Fruit fly (Drosophila melanogaster): ENCODE data around the gene Cad87A.
A peak's percentile ranks its signal among the peaks of the same experiment; 100 is the strongest.

The Cad87A gene

DNA sequence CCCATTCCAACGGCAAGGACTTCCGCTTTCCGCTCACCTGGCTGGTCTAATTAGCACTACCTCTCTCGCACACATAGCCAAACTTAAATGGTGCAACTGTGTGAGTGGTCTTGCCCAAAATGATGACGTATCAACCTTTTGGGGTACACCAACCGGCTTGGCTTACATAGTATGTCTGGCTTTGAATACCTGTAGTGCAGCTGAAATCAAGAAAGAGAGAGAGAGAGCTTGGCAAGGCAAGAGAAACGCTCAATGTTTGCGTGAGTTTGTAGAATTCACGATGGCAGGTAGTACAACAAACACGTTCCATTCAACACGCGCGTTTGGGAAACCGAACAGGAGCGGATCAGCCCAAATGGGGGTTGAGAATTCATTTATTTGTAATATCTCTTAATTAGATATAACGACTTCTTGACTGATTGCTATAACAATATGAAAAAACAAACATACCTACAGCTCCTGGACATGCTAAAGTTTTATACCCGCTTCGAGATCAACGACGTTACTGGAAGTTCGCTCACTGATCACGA lies 60.8 kb downstream of the Cad87A start (continued):
- TF ChIP-seq BtbVII (GFP tag; optimal IDR thresholded peaks at IDR 0.05) (no peak), zfh1 (GFP tag; IDR thresholded peaks at IDR 0.05) (no peak), row (GFP tag; IDR thresholded peaks at IDR 0.05) (peak; percentile 81), CG13296 (GFP tag; optimal IDR thresholded peaks at IDR 0.05) (no peak), Awh (GFP tag; IDR thresholded peaks at IDR 0.05) (no peak), inv (GFP tag; IDR thresholded peaks at IDR 0.05; ENCODE audit: partially characterized antibody) (peak; percentile 10; the same call in 1 of the 2 replicates), CG17328 (GFP tag; IDR thresholded peaks at IDR 0.05) (0 out of 2 replicates have a peak, but pooled peaks have one; percentile 24), Dll (GFP tag; IDR thresholded peaks at IDR 0.05; ENCODE audit: partially characterized antibody) (peak; percentile 50; the same call in 2 of the 4 replicates), MBD-R2 (GFP tag; IDR thresholded peaks at IDR 0.05) (no peak), Doc3 (GFP tag; IDR thresholded peaks at IDR 0.05; ENCODE audit: partially characterized antibody) (0 out of 3 replicates have a peak, but pooled peaks have one; percentile 19), Abd-B (GFP tag; optimal IDR thresholded peaks at IDR 0.05) (no peak), CG11723 (GFP tag; optimal IDR thresholded peaks at IDR 0.05) (no peak), nau (GFP tag; optimal IDR thresholded peaks at IDR 0.05) (no peak), zf30C (GFP tag; optimal IDR thresholded peaks at IDR 0.05) (no peak), CG32772 (GFP tag; IDR thresholded peaks at IDR 0.05) (no peak), CG17385 (GFP tag; optimal IDR thresholded peaks at IDR 0.05) (no peak)

DNA sequence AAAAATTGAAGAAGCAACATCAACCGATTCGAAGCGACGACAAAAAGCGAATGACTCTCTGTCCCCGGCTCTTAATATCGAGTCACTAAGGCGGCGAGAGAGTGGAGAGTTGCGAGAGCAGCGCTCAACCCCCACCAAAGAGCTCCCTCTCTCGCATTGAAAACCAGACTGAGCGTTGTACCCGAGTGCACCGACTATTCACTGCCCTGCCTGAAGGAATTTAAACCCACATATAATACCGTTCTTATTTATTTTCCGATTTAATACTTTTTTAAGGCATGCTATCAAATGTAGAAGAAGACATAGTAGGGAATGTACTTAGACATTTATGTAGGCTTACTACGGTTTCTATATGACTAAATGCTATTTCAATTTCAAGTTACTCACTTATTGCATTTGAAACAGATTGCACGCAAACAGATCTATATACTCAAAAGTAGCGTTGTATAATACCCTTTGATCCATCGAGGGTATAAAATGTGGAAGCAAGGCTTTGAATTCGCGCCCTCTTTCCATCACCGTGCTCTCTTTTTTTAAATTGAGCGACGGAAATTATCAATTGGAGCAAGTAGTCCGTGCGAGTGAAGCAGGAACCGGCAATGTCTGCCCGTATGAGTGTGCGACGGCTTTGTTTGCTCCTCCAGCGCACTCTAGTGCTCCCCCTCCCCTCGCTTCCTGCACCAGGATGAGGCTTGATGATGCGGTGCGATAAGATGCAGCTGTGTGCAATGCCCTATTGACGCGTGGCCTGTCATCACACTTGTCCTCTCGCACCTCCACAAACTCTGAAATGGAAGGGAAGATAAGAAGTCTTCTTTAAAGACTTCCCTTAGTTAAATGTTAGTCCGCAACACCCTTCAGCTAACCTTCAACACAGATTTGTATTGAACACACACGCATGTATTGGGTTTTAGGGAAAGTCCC lies 61.6 kb downstream of the Cad87A start, which contains the start of gene mthl5:
Gene mthl5 (minus strand): TSS at position 55 of the 924 bp plus-strand sequence.
- TF ChIP-seq onecut (GFP tag; IDR thresholded peaks at IDR 0.05) (peak; percentile 73), ac (GFP tag; optimal IDR thresholded peaks at IDR 0.05) (peak; percentile 31), Mes4 (GFP tag; optimal IDR thresholded peaks at IDR 0.05) (peak; percentile 80), CG12659 (GFP tag; optimal IDR thresholded peaks at IDR 0.05) (peak; percentile 73), Myb (GFP tag; optimal IDR thresholded peaks at IDR 0.05) (peak; percentile 56), aop (GFP tag; IDR thresholded peaks at IDR 0.05) (0 out of 2 replicates have a peak, but pooled peaks have one; percentile 12), Awh (GFP tag; IDR thresholded peaks at IDR 0.05) (0 out of 2 replicates have a peak, but pooled peaks have one; percentile 61), Ada2b (GFP tag; IDR thresholded peaks at IDR 0.05) (peak; percentile 73), ab (GFP tag; optimal IDR thresholded peaks at IDR 0.05) (peak; percentile 43), h (optimal IDR thresholded peaks at IDR 0.05) (no peak), CG6854 (GFP tag; optimal IDR thresholded peaks at IDR 0.05) (peak; percentile 43), CG31388 (GFP tag; optimal IDR thresholded peaks at IDR 0.05) (peak; percentile 31), zfh1 (GFP tag; IDR thresholded peaks at IDR 0.05) (peak; percentile 77), bbx (GFP tag; IDR thresholded peaks at IDR 0.05; ENCODE audit: partially characterized antibody) (no peak), ap (GFP tag; IDR thresholded peaks at IDR 0.05) (peak; percentile 46; the same call in 1 of the 2 replicates), Blimp-1 (GFP tag; optimal IDR thresholded peaks at IDR 0.05) (peak; percentile 67), CG17361 (GFP tag; IDR thresholded peaks at IDR 0.05) (peak; percentile 89), CG33213 (GFP tag; optimal IDR thresholded peaks at IDR 0.05) (peak; percentile 68), CG4328 (GFP tag; optimal IDR thresholded peaks at IDR 0.05) (peak; percentile 33), Dfd (GFP tag; optimal IDR thresholded peaks at IDR 0.05) (no peak), CG12942 (GFP tag; optimal IDR thresholded peaks at IDR 0.05) (peak; percentile 70), CTCF (GFP tag; optimal IDR thresholded peaks at IDR 0.05) (peak; percentile 7), CG12155 (GFP tag; optimal IDR thresholded peaks at IDR 0.05) (peak; percentile 76), CG6791 (GFP tag; IDR thresholded peaks at IDR 0.05; ENCODE audit: partially characterized antibody) (no peak), ewg (GFP tag; optimal IDR thresholded peaks at IDR 0.05) (peak; percentile 60), Camta (GFP tag; optimal IDR thresholded peaks at IDR 0.05) (peak; percentile 81), gro (GFP tag; optimal IDR thresholded peaks at IDR 0.05) (no peak), CG7357 (GFP tag; IDR thresholded peaks at IDR 0.05) (peak; percentile 64; the same call in 1 of the 3 replicates), emc (GFP tag; optimal IDR thresholded peaks at IDR 0.05) (peak; percentile 32), D19B (GFP tag; optimal IDR thresholded peaks at IDR 0.05) (peak; percentile 79), Atf-2 (GFP tag; optimal IDR thresholded peaks at IDR 0.05) (peak; percentile 79), gsb (GFP tag; IDR thresholded peaks at IDR 0.05) (no peak), CG6683 (GFP tag; optimal IDR thresholded peaks at IDR 0.05) (no peak), pros (GFP tag; optimal IDR thresholded peaks at IDR 0.05) (no peak)

Data from whole organism, embryonic.